Worm (Caenorhabditis elegans): ENCODE data around the gene Y94H6A.5.
"Not testable (repeated sequence)": the region's sequence is repeated elsewhere in the genome, so short reads cannot be mapped to it uniquely, and the experiment has no call there.

Y94H6A.5 gene

DNA sequence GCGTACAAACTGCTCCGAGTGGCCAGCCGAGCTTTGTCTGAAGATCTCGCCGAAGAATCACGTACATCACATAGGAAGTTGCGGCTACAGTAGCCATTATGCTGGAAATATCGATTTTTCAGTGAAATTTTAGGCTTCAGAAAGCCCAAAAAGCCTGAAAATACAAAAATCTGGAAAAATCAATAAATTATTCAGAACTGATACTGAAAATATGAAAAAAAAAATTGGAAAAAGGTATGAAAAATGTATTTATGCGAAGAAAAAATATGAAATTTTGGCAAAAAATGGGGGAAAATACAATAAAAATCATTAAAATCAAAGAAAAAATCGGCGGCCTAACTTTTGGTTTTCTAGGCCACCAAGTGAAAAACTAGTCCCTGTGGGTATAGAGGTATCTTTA lies 9.2 kb upstream of the Y94H6A.5 start, which contains the start of gene Y94H6A.12:
Gene Y94H6A.12, minus strand, starts transcription at position 101 of the 400 bp plus-strand sequence.
- TF ChIP-seq dao-5 (tag; optimal IDR thresholded peaks at IDR 0.05) (no peak), him-1 (tag; optimal IDR thresholded peaks at IDR 0.05) (no peak), W03F9.2 (tag; optimal IDR thresholded peaks at IDR 0.05) (no peak)

DNA sequence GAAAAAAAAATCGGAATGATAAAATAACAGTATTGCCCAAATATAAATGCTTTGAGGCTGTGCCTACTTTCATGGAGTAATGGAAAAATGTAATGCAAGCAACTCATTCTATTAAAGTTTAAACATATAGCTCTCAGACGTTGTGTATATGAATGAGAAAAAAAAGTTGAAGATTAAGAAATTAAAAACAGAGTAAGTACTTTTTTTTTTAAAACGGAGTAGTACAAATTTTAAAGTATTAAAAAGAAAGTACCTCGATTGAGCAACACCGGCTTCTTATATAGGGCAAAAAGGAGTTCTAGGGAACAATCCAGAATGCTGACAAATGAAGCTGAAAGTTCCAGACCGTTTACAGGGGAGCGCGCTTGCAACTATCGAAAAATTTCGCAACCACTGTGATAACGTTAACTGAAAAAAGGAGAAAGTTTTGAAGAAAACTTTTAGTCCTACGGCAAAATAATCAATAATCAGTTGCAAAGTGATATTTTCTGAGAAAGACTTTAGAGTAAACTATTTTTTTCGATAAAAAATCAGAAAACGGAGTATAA lies 7.4 kb upstream of the Y94H6A.5 start:
- TF ChIP-seq dao-5 (tag; optimal IDR thresholded peaks at IDR 0.05) (no peak), him-1 (tag; optimal IDR thresholded peaks at IDR 0.05) (no peak), W03F9.2 (tag; optimal IDR thresholded peaks at IDR 0.05) (peak; percentile 43)

DNA sequence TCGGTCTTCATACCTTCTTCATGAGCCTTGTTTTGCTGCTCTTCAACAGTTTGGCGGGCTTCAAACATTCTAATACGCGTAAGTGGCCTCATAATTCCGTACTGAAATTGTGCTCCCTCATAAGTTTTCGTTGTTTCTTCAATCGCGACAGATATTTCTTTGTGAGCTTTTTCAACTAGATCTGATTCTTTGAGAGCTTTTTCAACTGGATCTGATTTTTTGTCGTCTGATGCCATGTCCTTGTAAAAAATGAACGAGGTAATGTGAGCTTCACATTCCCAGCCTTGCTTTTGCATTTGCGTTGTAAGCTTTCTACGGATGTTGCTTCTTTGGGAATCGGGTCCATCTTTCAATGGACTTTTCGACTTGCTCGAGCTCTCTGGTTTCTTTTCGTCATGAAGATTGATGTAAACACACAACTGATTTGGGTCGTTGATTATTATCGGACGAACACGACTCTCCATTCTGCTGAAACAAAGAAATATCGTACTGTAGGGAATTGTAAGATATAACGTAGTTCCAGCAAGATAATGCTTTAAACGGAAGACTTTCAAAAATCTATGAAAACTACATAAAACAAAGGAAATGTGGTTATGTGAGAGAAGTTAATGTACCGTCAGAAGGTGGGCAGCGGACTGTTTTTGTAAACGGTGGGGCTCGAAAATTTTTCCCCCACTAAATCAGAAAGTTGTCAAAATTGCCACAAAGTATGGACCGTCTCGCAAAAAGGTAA lies 6.6 kb upstream of the Y94H6A.5 start, which contains the start of gene Y94H6A.10:
Gene Y94H6A.10, minus strand, starts transcription at position 464 of the 733 bp plus-strand sequence.
- TF ChIP-seq W03F9.2 (tag; optimal IDR thresholded peaks at IDR 0.05) (no peak), him-1 (tag; optimal IDR thresholded peaks at IDR 0.05) (no peak), dao-5 (tag; optimal IDR thresholded peaks at IDR 0.05) (no peak)

- peak; percentile 7 for TF ChIP-seq W03F9.2 (tag; optimal IDR thresholded peaks at IDR 0.05)
- no peak for TF ChIP-seq him-1 (tag; optimal IDR thresholded peaks at IDR 0.05)
- TF ChIP-seq dao-5 (tag; optimal IDR thresholded peaks at IDR 0.05): no peak
Measured at ce11 chrIV:2709590-2710201, 5.9 kb upstream of the Y94H6A.5 start.

ce11 chrIV:2708329-2708965 lies 4.7 kb upstream of the Y94H6A.5 start:
- TF ChIP-seq him-1 (tag; optimal IDR thresholded peaks at IDR 0.05) (peak; percentile 57), W03F9.2 (tag; optimal IDR thresholded peaks at IDR 0.05) (peak; percentile 9), dao-5 (tag; optimal IDR thresholded peaks at IDR 0.05) (peak; percentile 27)

- TF ChIP-seq W03F9.2 (tag; optimal IDR thresholded peaks at IDR 0.05): no peak
Measured at ce11 chrIV:2707012-2707411, 3.2 kb upstream of the Y94H6A.5 start, which contains the start of gene ubc-8. Gene ubc-8 (minus strand): TSS chrIV:2707238.

- TF ChIP-seq him-1 (tag; optimal IDR thresholded peaks at IDR 0.05): no peak
- no peak for TF ChIP-seq dao-5 (tag; optimal IDR thresholded peaks at IDR 0.05)
- TF ChIP-seq W03F9.2 (tag; optimal IDR thresholded peaks at IDR 0.05): no peak
Measured at ce11 chrIV:2705675-2706074, 1.9 kb upstream of the Y94H6A.5 start.

ce11 chrIV:2688716-2689307 lies 15.0 kb downstream of the Y94H6A.5 start, which contains the start of gene egrh-3:
Gene egrh-3 (minus strand): TSS chrIV:2688766.
- no peak for TF ChIP-seq him-1 (tag; optimal IDR thresholded peaks at IDR 0.05)
- TF ChIP-seq W03F9.2 (tag; optimal IDR thresholded peaks at IDR 0.05): no peak
- no peak for TF ChIP-seq dao-5 (tag; optimal IDR thresholded peaks at IDR 0.05)

ce11 chrIV:2680281-2680680 lies 23.5 kb downstream of the Y94H6A.5 start:
- TF ChIP-seq W03F9.2 (tag; optimal IDR thresholded peaks at IDR 0.05) (no peak), dao-5 (tag; optimal IDR thresholded peaks at IDR 0.05) (no peak), him-1 (tag; optimal IDR thresholded peaks at IDR 0.05) (no peak)

ce11 chrIV:2678152-2678551 lies 25.6 kb downstream of the Y94H6A.5 start:
- TF ChIP-seq him-1 (tag; optimal IDR thresholded peaks at IDR 0.05) (no peak), W03F9.2 (tag; optimal IDR thresholded peaks at IDR 0.05) (no peak), dao-5 (tag; optimal IDR thresholded peaks at IDR 0.05) (no peak)

- TF ChIP-seq dao-5 (tag; optimal IDR thresholded peaks at IDR 0.05): no peak
- no peak for TF ChIP-seq him-1 (tag; optimal IDR thresholded peaks at IDR 0.05)
Measured at ce11 chrIV:2677687-2678086, 26.1 kb downstream of the Y94H6A.5 start.

ce11 chrIV:2676281-2676680 lies 27.5 kb downstream of the Y94H6A.5 start, which contains the start of gene Y94H6A.3:
Gene Y94H6A.3 (plus strand): TSS chrIV:2676512.
- TF ChIP-seq W03F9.2 (tag; optimal IDR thresholded peaks at IDR 0.05) (peak; percentile 75), dao-5 (tag; optimal IDR thresholded peaks at IDR 0.05) (no peak)

DNA sequence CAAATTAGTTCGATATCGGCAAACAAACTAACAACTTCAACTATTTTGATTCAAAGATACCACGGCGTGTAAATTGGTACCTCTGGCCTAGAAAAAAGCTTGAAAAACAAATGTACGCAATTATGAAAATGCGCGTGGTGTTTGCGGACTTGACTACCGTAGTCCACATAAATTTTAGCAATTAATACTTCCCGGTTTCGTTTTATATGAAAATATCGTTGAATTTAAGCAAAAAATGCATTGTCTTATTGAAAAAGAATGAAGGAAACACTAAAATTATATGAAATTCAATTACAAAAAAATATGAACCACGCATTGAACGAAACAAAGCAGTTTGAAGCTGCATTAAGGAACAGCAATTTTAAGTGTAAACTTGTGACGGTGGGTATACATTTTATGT lies 28.9 kb downstream of the Y94H6A.5 start, which contains the start of gene gpx-4:
Gene gpx-4, minus strand, starts transcription at position 101 of the 400 bp plus-strand sequence.
- TF ChIP-seq W03F9.2, dao-5, him-1 (tag; optimal IDR thresholded peaks at IDR 0.05): not testable (repeated sequence)

Measured in whole organism, L4/young adult.